Worm (Caenorhabditis elegans) whole organism, early embryonic: ENCODE measurements around the gene F35H8.4.

Source experiments
- B0310.2 ChIP-seq: sonication (generic microtip); optimal IDR thresholded peaks from 2 replicates; lab custom pipeline; 2016; ENCODE audit warnings: mild to moderate bottlenecking, missing genetic modification characterization, missing compliant biosample characterization
- aly-1 ChIP-seq: sonication (generic microtip); optimal IDR thresholded peaks from 2 replicates; lab custom pipeline; 2016; ENCODE audit warnings: missing genetic modification characterization, missing compliant biosample characterization
- ama-1 ChIP-seq: fragments of 150-350 bp; optimal IDR thresholded peaks from 2 replicates; lab custom pipeline; 2014
- ceh-13 ChIP-seq: fragments of 200-800 bp; sonication (Bioruptor generic); optimal IDR thresholded peaks from 2 replicates; lab custom pipeline; 2018; ENCODE audit warnings: mild to moderate bottlenecking, missing genetic modification characterization, missing compliant biosample characterization
- flt-1 ChIP-seq: fragments of 200-800 bp; sonication (Bioruptor generic); IDR thresholded peaks from 2 replicates; pipeline ENCODE4 v1.3.6; 2022; ENCODE audit warnings: missing genetic modification characterization, missing compliant biosample characterization
- pes-1 ChIP-seq: fragments of 200-800 bp; sonication (Bioruptor generic); IDR thresholded peaks from 2 replicates; pipeline ENCODE4 v1.3.6; 2022; ENCODE audit warnings: missing genetic modification reagents, missing genetic modification characterization, missing compliant biosample characterization
- sea-1 ChIP-seq: fragments of 200-800 bp; sonication (Bioruptor generic); conservative IDR thresholded peaks from 2 replicates; pipeline ENCODE4 v1.3.6; 2022; ENCODE audit warnings: missing genetic modification characterization, missing compliant biosample characterization
- tra-4 ChIP-seq: sonication (generic microtip); optimal IDR thresholded peaks from 2 replicates; lab custom pipeline; 2017; ENCODE audit warnings: missing genetic modification characterization, missing compliant biosample characterization

DNA sequence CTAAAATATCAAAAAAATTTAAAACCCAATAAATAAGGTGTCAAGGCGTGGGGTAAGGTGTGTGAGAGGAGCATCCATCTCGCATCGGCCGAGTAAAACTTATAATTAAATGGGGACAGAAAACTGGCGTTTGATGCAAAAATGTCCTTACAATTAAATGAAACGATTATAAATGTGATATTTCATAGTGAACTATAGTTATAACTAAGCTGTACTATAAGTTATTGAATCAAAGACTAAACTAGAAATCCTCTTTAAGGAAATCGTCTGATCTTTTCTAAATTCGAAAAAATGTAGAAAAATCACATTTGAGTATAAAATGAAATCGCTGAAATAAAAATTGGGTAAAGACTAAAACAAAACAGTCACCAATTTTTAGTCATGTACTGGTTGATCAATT is 9.1 kb downstream of the F35H8.4 start, which contains the start of gene sra-6:
- no peak for TF ChIP-seq flt-1
- TF ChIP-seq ama-1 (lab: Kevin White, UChicago), result no peak
- TF ChIP-seq B0310.2 (tag; lab: Kevin White, UChicago), result no peak
- no peak for TF ChIP-seq pes-1 (GFP tag; lab: Robert Waterston, UW)
- TF ChIP-seq sea-1, result no peak
- no peak for TF ChIP-seq tra-4
- no peak for TF ChIP-seq aly-1 (tag; lab: Kevin White, UChicago)
- no peak for TF ChIP-seq ceh-13 (GFP tag; lab: Kevin White, UChicago)
